Fruit fly (Drosophila melanogaster): ENCODE data around the gene Prp6.

DNA sequence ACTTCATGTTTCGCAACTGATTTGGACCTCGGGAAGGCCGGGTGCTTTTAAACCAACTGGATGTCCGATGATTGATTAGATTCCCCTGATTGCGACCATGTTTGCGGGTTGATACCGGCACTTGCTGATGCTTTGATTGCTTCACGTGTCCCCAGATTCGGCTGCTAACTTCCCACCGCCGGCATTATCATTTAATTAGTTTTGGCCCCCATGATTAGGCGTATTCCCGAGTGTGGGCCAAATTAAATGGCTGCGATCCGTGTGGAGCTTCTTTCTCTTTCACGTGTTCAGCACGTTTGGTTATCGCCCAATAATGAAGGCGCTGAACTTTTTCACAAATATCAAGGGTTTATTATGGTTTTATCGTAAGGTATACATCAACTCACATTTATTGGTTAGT is 16.9 kb downstream of the Prp6 start, which contains the start of gene CG3819:
- TF ChIP-seq Hr39 (GFP tag; optimal IDR thresholded peaks at IDR 0.05), result no peak
- no peak for TF ChIP-seq Sox15 (GFP tag; optimal IDR thresholded peaks at IDR 0.05)
- no peak for TF ChIP-seq CG8319 (GFP tag; optimal IDR thresholded peaks at IDR 0.05)
- no peak for TF ChIP-seq Sox14 (GFP tag; optimal IDR thresholded peaks at IDR 0.05)

Measured in whole organism, prepupa.